Worm (Caenorhabditis elegans): Measurements from ENCODE around the gene rcat-1.

rcat-1 gene

DNA sequence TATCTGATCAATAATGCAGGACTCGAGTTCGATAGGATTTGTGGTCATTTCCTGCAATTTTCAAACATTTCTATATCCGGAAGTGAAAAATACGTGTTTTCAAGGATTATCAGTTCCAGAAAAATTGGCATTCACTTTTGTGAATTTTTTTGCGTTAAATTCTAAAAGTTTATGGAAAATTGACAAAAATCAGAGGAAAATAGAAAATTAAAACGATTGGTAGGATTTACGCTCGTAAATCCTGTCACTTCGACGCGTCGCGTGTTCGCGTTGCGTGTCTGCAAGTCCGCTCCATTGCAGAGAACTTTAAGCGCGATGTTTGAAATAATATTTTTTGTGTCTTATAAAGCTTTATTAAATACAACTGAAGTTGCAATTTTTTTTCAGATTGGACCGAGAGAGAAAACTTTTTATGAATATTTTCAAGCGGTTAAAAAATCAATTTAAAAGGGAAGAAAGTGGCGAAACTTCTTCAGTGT, at the start of gene rcat-1 (continued):
- no peak for TF ChIP-seq sptf-2 (GFP tag; optimal IDR thresholded peaks at IDR 0.05)
- peak; percentile 48 for TF ChIP-seq F23B12.7 (tag; optimal IDR thresholded peaks at IDR 0.05; ENCODE audit: insufficient read depth)
- TF ChIP-seq hmg-1.2 (GFP tag; IDR thresholded peaks at IDR 0.05): peak; percentile 13; the same call in 1 of the 2 replicates
- no peak for TF ChIP-seq ceh-58 (GFP tag; IDR thresholded peaks at IDR 0.05)
- TF ChIP-seq hmg-20 (GFP tag; IDR thresholded peaks at IDR 0.05): no peak
- no peak for TF ChIP-seq chd-7 (tag; optimal IDR thresholded peaks at IDR 0.05)
- TF ChIP-seq efl-1 (GFP tag; optimal IDR thresholded peaks at IDR 0.05): peak; percentile 75
- TF ChIP-seq die-1 (tag; optimal IDR thresholded peaks at IDR 0.05): no peak
- no peak for TF ChIP-seq hrde-1 (tag; optimal IDR thresholded peaks at IDR 0.05; ENCODE audit: borderline replicate concordance)
- TF ChIP-seq akir-1 (GFP tag; optimal IDR thresholded peaks at IDR 0.05): no peak
- no peak for TF ChIP-seq rpc-1 (optimal IDR thresholded peaks at IDR 0.05)
- no peak for TF ChIP-seq rpc-1 (tag; optimal IDR thresholded peaks at IDR 0.05)
- no peak for TF ChIP-seq lin-26 (GFP tag; IDR thresholded peaks at IDR 0.05)
- TF ChIP-seq nhr-80 (tag; optimal IDR thresholded peaks at IDR 0.05): no peak
- TF ChIP-seq hlh-26 (GFP tag; conservative IDR thresholded peaks at IDR 0.05): no peak
- TF ChIP-seq Y95B8A.8 (GFP tag; IDR thresholded peaks at IDR 0.05): no peak
- TF ChIP-seq nhr-27 (tag; optimal IDR thresholded peaks at IDR 0.05): no peak
- TF ChIP-seq F49E8.2 (tag; optimal IDR thresholded peaks at IDR 0.05; ENCODE audit: insufficient read depth): peak; percentile 5
- no peak for TF ChIP-seq zim-3 (tag; optimal IDR thresholded peaks at IDR 0.05)
- no peak for TF ChIP-seq hsf-1 (GFP tag; IDR thresholded peaks at IDR 0.05)
- no peak for TF ChIP-seq Y53G8AR.9 (GFP tag; conservative IDR thresholded peaks at IDR 0.05)
- no peak for TF ChIP-seq bed-1 (GFP tag; IDR thresholded peaks at IDR 0.05)
- TF ChIP-seq mel-28 (tag; optimal IDR thresholded peaks at IDR 0.05; ENCODE audit: borderline replicate concordance): no peak
- peak; percentile 89 for TF ChIP-seq lin-54 (GFP tag; optimal IDR thresholded peaks at IDR 0.05)
- no peak for TF ChIP-seq zfh-2 (GFP tag; conservative IDR thresholded peaks at IDR 0.05)
- TF ChIP-seq lsy-27 (tag; optimal IDR thresholded peaks at IDR 0.05; ENCODE audit: borderline replicate concordance, insufficient read depth): no peak
- TF ChIP-seq F10E7.11 (tag; optimal IDR thresholded peaks at IDR 0.05): no peak
- no peak for TF ChIP-seq cebp-2 (GFP tag; IDR thresholded peaks at IDR 0.05)
- TF ChIP-seq ztf-18 (tag; optimal IDR thresholded peaks at IDR 0.05): no peak
- peak; percentile 3 for TF ChIP-seq tbp1 (GFP tag; optimal IDR thresholded peaks at IDR 0.05)
- TF ChIP-seq ekl-4 (GFP tag; IDR thresholded peaks at IDR 0.05): peak; percentile 68
- no peak for TF ChIP-seq madf-6 (GFP tag; IDR thresholded peaks at IDR 0.05)
- no peak for TF ChIP-seq gei-17 (GFP tag; optimal IDR thresholded peaks at IDR 0.05)
- TF ChIP-seq sea-2 (GFP tag; IDR thresholded peaks at IDR 0.05): no peak
- TF ChIP-seq tbx-9 (tag; optimal IDR thresholded peaks at IDR 0.05; ENCODE audit: borderline replicate concordance): no peak
- peak; percentile 47 for TF ChIP-seq unc-62 (GFP tag; optimal IDR thresholded peaks at IDR 0.05)
- no peak for TF ChIP-seq Y53F4B.3 (GFP tag; IDR thresholded peaks at IDR 0.05)
- TF ChIP-seq nhr-179 (tag; optimal IDR thresholded peaks at IDR 0.05): no peak
- TF ChIP-seq F39B2.1 (GFP tag; IDR thresholded peaks at IDR 0.05): no peak
- peak; percentile 90 for TF ChIP-seq mcd-1 (GFP tag; IDR thresholded peaks at IDR 0.05)
- TF ChIP-seq B0019.2 (GFP tag; conservative IDR thresholded peaks at IDR 0.05): no peak
- no peak for TF ChIP-seq F55B11.4 (tag; optimal IDR thresholded peaks at IDR 0.05; ENCODE audit: borderline replicate concordance, insufficient read depth)
- TF ChIP-seq F57A8.1 (GFP tag; optimal IDR thresholded peaks at IDR 0.05): no peak
- TF ChIP-seq let-526 (GFP tag; IDR thresholded peaks at IDR 0.05): no peak
- no peak for TF ChIP-seq rec-8 (tag; optimal IDR thresholded peaks at IDR 0.05)
- no peak for TF ChIP-seq Y56A3A.18 (GFP tag; IDR thresholded peaks at IDR 0.05)
- TF ChIP-seq aptf-3 (GFP tag; IDR thresholded peaks at IDR 0.05): no peak
- TF ChIP-seq B0336.3 (GFP tag; IDR thresholded peaks at IDR 0.05): no peak
- no peak for TF ChIP-seq mxl-1 (tag; optimal IDR thresholded peaks at IDR 0.05)
